Fruit fly (Drosophila melanogaster) whole organism, adult: ENCODE measurements around the gene Surf1.
A peak's percentile ranks its signal among the peaks of the same experiment; 100 is the strongest.

Experiments used
- CG11617 ChIP-seq: fragments of 200-800 bp; sonication (Bioruptor generic); optimal IDR thresholded peaks from 2 replicates; lab custom pipeline; 2017; ENCODE audit warnings: mild to moderate bottlenecking, missing biosample characterization, missing genetic modification reagents, missing genetic modification characterization
- CG12768 ChIP-seq: fragments of 200-800 bp; sonication (Bioruptor generic); optimal IDR thresholded peaks from 2 replicates; lab custom pipeline; 2017; ENCODE audit warnings: missing biosample characterization, missing genetic modification characterization, mild to moderate bottlenecking, moderate library complexity, missing genetic modification reagents
- CG14711 ChIP-seq: fragments of 200-800 bp; sonication (Bioruptor generic); optimal IDR thresholded peaks from 2 replicates; lab custom pipeline; 2018; ENCODE audit warnings: missing biosample characterization, mild to moderate bottlenecking, missing genetic modification characterization, moderate library complexity
- CG1620 ChIP-seq: fragments of 200-800 bp; sonication (Bioruptor generic); optimal IDR thresholded peaks from 2 replicates; lab custom pipeline; 2016; ENCODE audit warnings: missing biosample characterization, missing genetic modification characterization
- CG33017 ChIP-seq: fragments of 200-800 bp; sonication (Bioruptor generic); optimal IDR thresholded peaks from 2 replicates; lab custom pipeline; 2018; ENCODE audit warnings: missing biosample characterization, mild to moderate bottlenecking, missing genetic modification characterization, moderate library complexity
- CG5204 ChIP-seq: fragments of 200-800 bp; sonication (Bioruptor generic); optimal IDR thresholded peaks from 2 replicates; lab custom pipeline; 2016; ENCODE audit warnings: missing biosample characterization, missing genetic modification characterization
- CG7045 ChIP-seq: fragments of 200-800 bp; sonication (Bioruptor generic); optimal IDR thresholded peaks from 2 replicates; lab custom pipeline; 2017; ENCODE audit warnings: missing biosample characterization, mild to moderate bottlenecking, missing genetic modification characterization
- CG7101 ChIP-seq: fragments of 200-800 bp; sonication (Bioruptor generic); optimal IDR thresholded peaks from 2 replicates; lab custom pipeline; 2018; ENCODE audit warnings: missing biosample characterization, mild to moderate bottlenecking, missing genetic modification characterization, moderate library complexity
- Clk ChIP-seq: fragments of 200-800 bp; sonication (Bioruptor generic); optimal IDR thresholded peaks from 2 replicates; lab custom pipeline; 2017; ENCODE audit warnings: missing biosample characterization, missing genetic modification characterization
- Crg-1 ChIP-seq: fragments of 200-800 bp; sonication (Bioruptor generic); optimal IDR thresholded peaks from 2 replicates; lab custom pipeline; 2016; ENCODE audit warnings: missing biosample characterization, missing genetic modification characterization
- Hr96 ChIP-seq: fragments of 200-800 bp; sonication (Bioruptor generic); optimal IDR thresholded peaks from 2 replicates; lab custom pipeline; 2016; ENCODE audit warnings: missing biosample characterization, missing genetic modification characterization
- Mnt ChIP-seq: fragments of 200-800 bp; sonication (Bioruptor generic); optimal IDR thresholded peaks from 2 replicates; lab custom pipeline; 2016; ENCODE audit warnings: missing biosample characterization, mild to moderate bottlenecking, missing genetic modification characterization
- bab1 ChIP-seq: fragments of 200-800 bp; sonication (Bioruptor generic); optimal IDR thresholded peaks from 3 replicates; lab custom pipeline; 2019; ENCODE audit warnings: missing biosample characterization, mild to moderate bottlenecking, missing genetic modification characterization, moderate library complexity
- cic ChIP-seq: fragments of 200-800 bp; sonication (Bioruptor generic); optimal IDR thresholded peaks from 2 replicates; lab custom pipeline; 2017; ENCODE audit warnings: missing biosample characterization, mild to moderate bottlenecking, missing genetic modification characterization, moderate library complexity
- cnc ChIP-seq, 2 experiments: fragments of >200 bp; optimal IDR thresholded peaks; 2 replicates each; lab custom pipeline; 2017
- kay ChIP-seq: fragments of 200-800 bp; sonication (Bioruptor generic); peaks from one replicate; lab custom pipeline; 2016; ENCODE audit warnings: missing biosample characterization, missing genetic modification characterization, borderline replicate concordance
- ovo ChIP-seq: fragments of 200-800 bp; sonication (Bioruptor generic); optimal IDR thresholded peaks from 2 replicates; lab custom pipeline; 2016; ENCODE audit warnings: missing biosample characterization, missing genetic modification characterization
- pad ChIP-seq: fragments of 200-800 bp; sonication (Bioruptor generic); optimal IDR thresholded peaks from 3 replicates; lab custom pipeline; 2017; ENCODE audit warnings: missing biosample characterization, missing genetic modification characterization, mild to moderate bottlenecking, moderate library complexity, missing genetic modification reagents
- tj ChIP-seq: fragments of 200-800 bp; sonication (Bioruptor generic); optimal IDR thresholded peaks from 3 replicates; lab custom pipeline; 2017; ENCODE audit warnings: missing biosample characterization, mild to moderate bottlenecking, missing genetic modification characterization, moderate library complexity
- toe ChIP-seq: fragments of 200-800 bp; sonication (Bioruptor generic); optimal IDR thresholded peaks from 2 replicates; lab custom pipeline; 2016; ENCODE audit warnings: missing biosample characterization, missing genetic modification characterization

Gene Surf1

dm6 chr3L:6963792-6964487 lies 5.8 kb downstream of the Surf1 start:
- TF ChIP-seq CG33017 = no peak
- TF ChIP-seq kay (GFP tag; lab: Kevin White, UChicago) = no peak
- TF ChIP-seq cnc (optimal IDR thresholded peaks at IDR 0.05; lab: Kevin White, UChicago) = no peak
- TF ChIP-seq CG12768 (GFP tag; lab: Kevin White, UChicago) = no peak
- TF ChIP-seq CG1620 (GFP tag; lab: Kevin White, UChicago) = no peak
- TF ChIP-seq CG5204 (GFP tag; lab: Kevin White, UChicago) = no peak
- no peak for TF ChIP-seq Clk
- TF ChIP-seq toe (GFP tag; lab: Kevin White, UChicago) = no peak
- TF ChIP-seq tj = no peak
- TF ChIP-seq bab1 = no peak
- no peak for TF ChIP-seq Hr96
- no peak for TF ChIP-seq ovo (GFP tag; lab: Kevin White, UChicago)

- TF ChIP-seq ovo (GFP tag; lab: Kevin White, UChicago) = peak; percentile 61
- TF ChIP-seq pad (GFP tag; lab: Kevin White, UChicago) = peak; percentile 15
- TF ChIP-seq CG5204 (GFP tag; lab: Kevin White, UChicago) = no peak
- peak; percentile 87 for TF ChIP-seq cic
- TF ChIP-seq CG33017 = peak; percentile 66
- TF ChIP-seq CG1620 (GFP tag; lab: Kevin White, UChicago) = peak; percentile 26
- TF ChIP-seq Mnt (GFP tag; lab: Kevin White, UChicago) = peak; percentile 98
- TF ChIP-seq tj = peak; percentile 43
- TF ChIP-seq CG7101 (tag; lab: Kevin White, UChicago) = peak; percentile 29
- TF ChIP-seq CG12768 (GFP tag; lab: Kevin White, UChicago) = peak; percentile 74
- TF ChIP-seq bab1 = peak; percentile 73
- TF ChIP-seq CG7045 (GFP tag; lab: Kevin White, UChicago) = peak; percentile 37
- no peak for TF ChIP-seq kay (GFP tag; lab: Kevin White, UChicago)
- no peak for TF ChIP-seq CG14711 (tag; lab: Kevin White, UChicago)
- no peak for TF ChIP-seq cnc (optimal IDR thresholded peaks at IDR 0.05; lab: Kevin White, UChicago)
- peak; percentile 15 for TF ChIP-seq Hr96
- no peak for TF ChIP-seq Clk
- peak; percentile 5 for TF ChIP-seq Crg-1 (GFP tag; lab: Kevin White, UChicago)
- TF ChIP-seq toe (GFP tag; lab: Kevin White, UChicago) = no peak
- TF ChIP-seq CG11617 = peak; percentile 18
These were observed 6.5 kb downstream of the Surf1 start, which contains the start of gene sgl for dm6 chr3L:6964488-6965152. Gene sgl, minus strand, starts transcription at chr3L:6964758.

dm6 chr3L:6967797-6968196 lies 9.7 kb downstream of the Surf1 start, which contains the start of gene CG10064:
Gene CG10064, minus strand, starts transcription at chr3L:6967897.
- no peak for TF ChIP-seq CG14711 (tag; lab: Kevin White, UChicago)
- TF ChIP-seq CG33017 = no peak
- TF ChIP-seq CG11617 = no peak
- TF ChIP-seq CG12768 (GFP tag; lab: Kevin White, UChicago) = no peak
- TF ChIP-seq pad (GFP tag; lab: Kevin White, UChicago) = no peak
- TF ChIP-seq Clk = no peak
- no peak for TF ChIP-seq cic
- no peak for TF ChIP-seq kay (GFP tag; lab: Kevin White, UChicago)
- no peak for TF ChIP-seq CG5204 (GFP tag; lab: Kevin White, UChicago)
- no peak for TF ChIP-seq Crg-1 (GFP tag; lab: Kevin White, UChicago)
- no peak for TF ChIP-seq Mnt (GFP tag; lab: Kevin White, UChicago)
- TF ChIP-seq CG7045 (GFP tag; lab: Kevin White, UChicago) = no peak
- TF ChIP-seq Hr96 = no peak
- TF ChIP-seq CG7101 (tag; lab: Kevin White, UChicago) = no peak
- TF ChIP-seq toe (GFP tag; lab: Kevin White, UChicago) = no peak
- no peak for TF ChIP-seq CG1620 (GFP tag; lab: Kevin White, UChicago)
- no peak for TF ChIP-seq cnc (optimal IDR thresholded peaks at IDR 0.05; lab: Kevin White, UChicago)

dm6 chr3L:6968961-6969814 lies 11.0 kb downstream of the Surf1 start, which contains the start of the genes Mis12 and CG9953:
Gene Mis12, minus strand, starts transcription at chr3L:6969048.
Gene CG9953, plus strand, starts transcription at chr3L:6969658.
- peak; percentile 97 for TF ChIP-seq pad (GFP tag; lab: Kevin White, UChicago)
- TF ChIP-seq cic = peak; percentile 45
- peak; percentile 34 for TF ChIP-seq Hr96
- peak; percentile 17 for TF ChIP-seq CG1620 (GFP tag; lab: Kevin White, UChicago)
- TF ChIP-seq Clk = no peak
- no peak for TF ChIP-seq CG7045 (GFP tag; lab: Kevin White, UChicago)
- TF ChIP-seq Mnt (GFP tag; lab: Kevin White, UChicago) = peak; percentile 29
- TF ChIP-seq CG11617 = peak; percentile 64
- peak; percentile 52 for TF ChIP-seq tj
- peak; percentile 56 for TF ChIP-seq CG12768 (GFP tag; lab: Kevin White, UChicago)
- peak; percentile 94 for TF ChIP-seq ovo (GFP tag; lab: Kevin White, UChicago)
- TF ChIP-seq cnc (optimal IDR thresholded peaks at IDR 0.05; lab: Kevin White, UChicago) = no peak
- no peak for TF ChIP-seq Crg-1 (GFP tag; lab: Kevin White, UChicago)
- peak; percentile 29 for TF ChIP-seq toe (GFP tag; lab: Kevin White, UChicago)
- TF ChIP-seq bab1 = peak; percentile 6
- peak; percentile 81 for TF ChIP-seq kay (GFP tag; lab: Kevin White, UChicago)
- peak; percentile 63 for TF ChIP-seq CG33017
- peak; percentile 27 for TF ChIP-seq CG14711 (tag; lab: Kevin White, UChicago)
- TF ChIP-seq CG7101 (tag; lab: Kevin White, UChicago) = peak; percentile 47
- TF ChIP-seq CG5204 (GFP tag; lab: Kevin White, UChicago) = peak; percentile 65
